Fruit fly (Drosophila melanogaster): ENCODE measurements around the gene CG5114.

The CG5114 gene

dm6 chr3L:14977536-14978495 is 4.8 kb upstream of the CG5114 start (continued):
- no peak for TF ChIP-seq CG13624 (GFP tag; optimal IDR thresholded peaks at IDR 0.05)
- no peak for TF ChIP-seq usp (GFP tag; optimal IDR thresholded peaks at IDR 0.05)
- TF ChIP-seq Hsf (GFP tag; optimal IDR thresholded peaks at IDR 0.05) = peak; percentile 43
- TF ChIP-seq btn (GFP tag; optimal IDR thresholded peaks at IDR 0.05) = no peak
- no peak; the same call in 1 of the 2 replicates for TF ChIP-seq Xrp1 (GFP tag; IDR thresholded peaks at IDR 0.05)
- peak; percentile 32; the same call in 1 of the 2 replicates for TF ChIP-seq CG14014 (GFP tag; IDR thresholded peaks at IDR 0.05)
- no peak for TF ChIP-seq vfl (GFP tag; optimal IDR thresholded peaks at IDR 0.05)
- TF ChIP-seq NfI (GFP tag; optimal IDR thresholded peaks at IDR 0.05) = peak; percentile 20
- no peak for TF ChIP-seq emc (GFP tag; optimal IDR thresholded peaks at IDR 0.05)
- peak; percentile 58; the same call in 1 of the 2 replicates for TF ChIP-seq Bgb (GFP tag; IDR thresholded peaks at IDR 0.05; ENCODE audit: partially characterized antibody)
- 0 out of 2 replicates have a peak, but pooled peaks have one; percentile 15 for TF ChIP-seq wdn (GFP tag; IDR thresholded peaks at IDR 0.05)
- peak in 1 of 2 experiments; percentile 14 for TF ChIP-seq Hr51 (GFP tag; optimal IDR thresholded peaks at IDR 0.05)
- no peak for TF ChIP-seq her (GFP tag; optimal IDR thresholded peaks at IDR 0.05)
- peak; percentile 6 for TF ChIP-seq tin (GFP tag; optimal IDR thresholded peaks at IDR 0.05)
- TF ChIP-seq mam (GFP tag; optimal IDR thresholded peaks at IDR 0.05) = no peak
- peak; percentile 2 for TF ChIP-seq CG10209 (GFP tag; optimal IDR thresholded peaks at IDR 0.05)
- TF ChIP-seq CG30020 (tag; optimal IDR thresholded peaks at IDR 0.05) = peak; percentile 20
- TF ChIP-seq prd (optimal IDR thresholded peaks at IDR 0.05) = no peak
- peak; percentile 66 for TF ChIP-seq prd (GFP tag; IDR thresholded peaks at IDR 0.05)
- no peak for TF ChIP-seq CG6254 (GFP tag; optimal IDR thresholded peaks at IDR 0.05)
- TF ChIP-seq CG31365 (tag; optimal IDR thresholded peaks at IDR 0.05) = peak; percentile 17
- TF ChIP-seq sens (GFP tag) = peak; percentile 93
- TF ChIP-seq CG3995 (GFP tag; optimal IDR thresholded peaks at IDR 0.05) = no peak
- no peak for TF ChIP-seq repo (GFP tag; optimal IDR thresholded peaks at IDR 0.05)
- TF ChIP-seq Oli (tag; optimal IDR thresholded peaks at IDR 0.05) = peak; percentile 58
- TF ChIP-seq ttk (GFP tag; IDR thresholded peaks at IDR 0.05) = peak; percentile 21; the same call in 1 of the 2 replicates
- TF ChIP-seq Ets65A (GFP tag) = peak; percentile 90
- peak; percentile 67 for TF ChIP-seq CG16815 (GFP tag; optimal IDR thresholded peaks at IDR 0.05)
- peak; percentile 59 for TF ChIP-seq odd (GFP tag; optimal IDR thresholded peaks at IDR 0.05)
- peak; percentile 69; the same call in 1 of the 3 replicates for TF ChIP-seq otp (GFP tag; IDR thresholded peaks at IDR 0.05)
- TF ChIP-seq Eip74EF (GFP tag; optimal IDR thresholded peaks at IDR 0.05) = no peak
- TF ChIP-seq CG16863 (GFP tag; optimal IDR thresholded peaks at IDR 0.05) = no peak
- TF ChIP-seq CG12155 (GFP tag; optimal IDR thresholded peaks at IDR 0.05) = no peak
- peak; percentile 47 for TF ChIP-seq pnt (GFP tag; optimal IDR thresholded peaks at IDR 0.05)
- no peak for TF ChIP-seq Sin3A (optimal IDR thresholded peaks at IDR 0.05)
- TF ChIP-seq HLH4C (GFP tag; IDR thresholded peaks at IDR 0.05; ENCODE audit: partially characterized antibody) = no peak
- no peak for TF ChIP-seq CG1832 (GFP tag; optimal IDR thresholded peaks at IDR 0.05)
- TF ChIP-seq CG17612 (GFP tag; IDR thresholded peaks at IDR 0.05) = no peak
- no peak for TF ChIP-seq dysf (GFP tag; IDR thresholded peaks at IDR 0.05)
- TF ChIP-seq CG10543 (GFP tag; optimal IDR thresholded peaks at IDR 0.05) = peak; percentile 81
- TF ChIP-seq CG2889 (GFP tag; IDR thresholded peaks at IDR 0.05) = no peak
- TF ChIP-seq CG12104 (GFP tag; optimal IDR thresholded peaks at IDR 0.05) = peak; percentile 31
- peak; percentile 49 for TF ChIP-seq Ptx1 (GFP tag; IDR thresholded peaks at IDR 0.05)
- peak; percentile 58 for TF ChIP-seq CG12769 (tag; optimal IDR thresholded peaks at IDR 0.05)
- TF ChIP-seq Hr39 (optimal IDR thresholded peaks at IDR 0.05) = no peak
- TF ChIP-seq pros (GFP tag; optimal IDR thresholded peaks at IDR 0.05) = peak; percentile 83
- TF ChIP-seq CG5245 (GFP tag; optimal IDR thresholded peaks at IDR 0.05) = no peak
- TF ChIP-seq tap (tag; optimal IDR thresholded peaks at IDR 0.05) = no peak
- no peak for TF ChIP-seq CG1647 (GFP tag; optimal IDR thresholded peaks at IDR 0.05)
- TF ChIP-seq dpn (GFP tag; optimal IDR thresholded peaks at IDR 0.05) = peak; percentile 1 to 2

Data from whole organism, embryonic.